Fruit fly (Drosophila melanogaster) whole organism, prepupa: ENCODE data around the gene CG6231.

Source experiments
- CG10631 ChIP-seq: fragments of 200-800 bp; sonication (Bioruptor generic); optimal IDR thresholded peaks from 2 replicates; lab custom pipeline; 2016; ENCODE audit warnings: missing biosample characterization, missing genetic modification characterization
- CG11294 ChIP-seq: fragments of 200-800 bp; sonication (Bioruptor generic); IDR thresholded peaks from 2 replicates; pipeline ENCODE4 v1.3.6; 2022; ENCODE audit warnings: missing biosample characterization, missing genetic modification characterization
- CG16779 ChIP-seq: fragments of 200-800 bp; sonication (Bioruptor generic); optimal IDR thresholded peaks from 3 replicates; lab custom pipeline; 2017; ENCODE audit warnings: missing biosample characterization, mild to moderate bottlenecking, missing genetic modification characterization
- CG6792 ChIP-seq: fragments of 200-800 bp; sonication (Bioruptor generic); optimal IDR thresholded peaks from 3 replicates; lab custom pipeline; 2016; ENCODE audit warnings: missing biosample characterization, missing genetic modification characterization
- CG6808 ChIP-seq: fragments of 200-800 bp; sonication (Bioruptor generic); optimal IDR thresholded peaks from 3 replicates; lab custom pipeline; 2017; ENCODE audit warnings: missing biosample characterization, missing genetic modification characterization, mild to moderate bottlenecking, moderate library complexity, missing genetic modification reagents
- CG9139 ChIP-seq: fragments of 200-800 bp; sonication (Bioruptor generic); optimal IDR thresholded peaks from 3 replicates; lab custom pipeline; 2017; ENCODE audit warnings: missing biosample characterization, mild to moderate bottlenecking, missing genetic modification characterization
- Eip93F ChIP-seq: fragments of 200-800 bp; sonication (Bioruptor generic); optimal IDR thresholded peaks from 2 replicates; lab custom pipeline; 2016; ENCODE audit warnings: missing biosample characterization, mild to moderate bottlenecking, missing genetic modification characterization
- Ets21C ChIP-seq: fragments of 200-800 bp; sonication (Bioruptor generic); optimal IDR thresholded peaks from 3 replicates; lab custom pipeline; 2016; ENCODE audit warnings: missing biosample characterization, missing genetic modification characterization
- Sox102F ChIP-seq: fragments of 200-800 bp; sonication (Bioruptor generic); optimal IDR thresholded peaks from 2 replicates; lab custom pipeline; 2016; ENCODE audit warnings: missing biosample characterization, mild to moderate bottlenecking, missing genetic modification characterization

dm6 chr3R:19584818-19585217 is 47.7 kb downstream of the CG6231 start:
- TF ChIP-seq Sox102F (no peak), Eip93F (GFP tag; lab: Kevin White, UChicago) (no peak), Ets21C (GFP tag; lab: Kevin White, UChicago) (no peak), CG6792 (no peak), CG9139 (GFP tag; lab: Kevin White, UChicago) (no peak), CG16779 (no peak), CG6808 (GFP tag; lab: Kevin White, UChicago) (peak; percentile 16), CG11294 (GFP tag; lab: Robert Waterston, UW) (no peak), CG10631 (GFP tag; lab: Kevin White, UChicago) (no peak)
